Fruit fly (Drosophila melanogaster) whole organism, prepupa: ENCODE measurements around the gene btn.

Source experiments
- Blimp-1 ChIP-seq: fragments of 200-800 bp; sonication (Bioruptor generic); optimal IDR thresholded peaks from 3 replicates; lab custom pipeline; 2017; ENCODE audit warnings: missing biosample characterization, missing genetic modification characterization, mild to moderate bottlenecking, moderate library complexity, missing genetic modification reagents
- CG10631 ChIP-seq: fragments of 200-800 bp; sonication (Bioruptor generic); optimal IDR thresholded peaks from 2 replicates; lab custom pipeline; 2016; ENCODE audit warnings: missing biosample characterization, missing genetic modification characterization
- CG10669 ChIP-seq: fragments of 200-800 bp; sonication (Bioruptor generic); optimal IDR thresholded peaks from 3 replicates; lab custom pipeline; 2018; ENCODE audit warnings: missing biosample characterization, mild to moderate bottlenecking, missing genetic modification characterization, moderate library complexity
- CG11294 ChIP-seq: fragments of 200-800 bp; sonication (Bioruptor generic); IDR thresholded peaks from 2 replicates; pipeline ENCODE4 v1.3.6; 2022; ENCODE audit warnings: missing biosample characterization, missing genetic modification characterization
- CG11762 ChIP-seq: fragments of 200-800 bp; sonication (Bioruptor generic); optimal IDR thresholded peaks from 3 replicates; lab custom pipeline; 2016; ENCODE audit warnings: missing biosample characterization, missing genetic modification characterization; ENCODE audit not compliant: insufficient read depth
- CG15336 ChIP-seq: fragments of 200-800 bp; sonication (Bioruptor generic); IDR thresholded peaks from 2 replicates; pipeline ENCODE4 v1.3.6; 2022; ENCODE audit warnings: missing biosample characterization, missing genetic modification characterization
- CG1621 ChIP-seq: fragments of 200-800 bp; sonication (Bioruptor generic); optimal IDR thresholded peaks from 3 replicates; lab custom pipeline; 2018; ENCODE audit warnings: missing biosample characterization, mild to moderate bottlenecking, missing genetic modification characterization
- CG16779 ChIP-seq: fragments of 200-800 bp; sonication (Bioruptor generic); optimal IDR thresholded peaks from 3 replicates; lab custom pipeline; 2017; ENCODE audit warnings: missing biosample characterization, mild to moderate bottlenecking, missing genetic modification characterization
- CG3032 ChIP-seq: fragments of 200-800 bp; optimal IDR thresholded peaks from 2 replicates; lab custom pipeline; 2019; ENCODE audit warnings: missing biosample characterization, mild to moderate bottlenecking, missing genetic modification characterization, moderate library complexity
- CG31627 ChIP-seq: fragments of 200-800 bp; sonication (Bioruptor generic); optimal IDR thresholded peaks from 3 replicates; lab custom pipeline; 2016; ENCODE audit warnings: missing biosample characterization, missing genetic modification characterization
- CG32006 ChIP-seq: fragments of 200-800 bp; sonication (Bioruptor generic); optimal IDR thresholded peaks from 3 replicates; lab custom pipeline; 2017; ENCODE audit warnings: missing biosample characterization, mild to moderate bottlenecking, missing genetic modification characterization
- CG34406 ChIP-seq: fragments of 200-800 bp; sonication (Bioruptor generic); optimal IDR thresholded peaks from 3 replicates; lab custom pipeline; 2016; ENCODE audit warnings: missing biosample characterization, missing genetic modification characterization
- CG3919 ChIP-seq: fragments of 200-800 bp; sonication (Bioruptor generic); optimal IDR thresholded peaks from 3 replicates; lab custom pipeline; 2016; ENCODE audit warnings: missing biosample characterization, missing genetic modification characterization
- CG4318 ChIP-seq: fragments of 200-800 bp; sonication (Bioruptor generic); optimal IDR thresholded peaks from 3 replicates; lab custom pipeline; 2017; ENCODE audit warnings: missing biosample characterization, mild to moderate bottlenecking, missing genetic modification characterization
- CG6163 ChIP-seq: fragments of 200-800 bp; sonication (Bioruptor generic); IDR thresholded peaks from 3 replicates; pipeline ENCODE4 v1.3.6; 2022; ENCODE audit warnings: missing biosample characterization, missing genetic modification characterization
- CG6276 ChIP-seq: fragments of 200-800 bp; sonication (Bioruptor generic); optimal IDR thresholded peaks from 2 replicates; lab custom pipeline; 2017; ENCODE audit warnings: missing biosample characterization, mild to moderate bottlenecking, missing genetic modification characterization
- CG6792 ChIP-seq: fragments of 200-800 bp; sonication (Bioruptor generic); optimal IDR thresholded peaks from 3 replicates; lab custom pipeline; 2016; ENCODE audit warnings: missing biosample characterization, missing genetic modification characterization
- CG6854 ChIP-seq: fragments of 200-800 bp; sonication (Bioruptor generic); optimal IDR thresholded peaks from 2 replicates; lab custom pipeline; 2017; ENCODE audit warnings: missing biosample characterization, mild to moderate bottlenecking, missing genetic modification characterization
- CG8119 ChIP-seq: fragments of 200-800 bp; sonication (Bioruptor generic); IDR thresholded peaks from 3 replicates; pipeline ENCODE4 v1.3.6; 2022; ENCODE audit warnings: missing biosample characterization, missing genetic modification characterization
- CG8319 ChIP-seq: fragments of 200-800 bp; sonication (Bioruptor generic); optimal IDR thresholded peaks from 3 replicates; lab custom pipeline; 2016; ENCODE audit warnings: missing biosample characterization, missing genetic modification characterization
- CG8632 ChIP-seq: fragments of 200-800 bp; sonication (Bioruptor generic); optimal IDR thresholded peaks from 3 replicates; lab custom pipeline; 2016; ENCODE audit warnings: missing biosample characterization, missing genetic modification characterization
- CG9139 ChIP-seq: fragments of 200-800 bp; sonication (Bioruptor generic); optimal IDR thresholded peaks from 3 replicates; lab custom pipeline; 2017; ENCODE audit warnings: missing biosample characterization, mild to moderate bottlenecking, missing genetic modification characterization
- Eip75B ChIP-seq: fragments of 200-800 bp; sonication (Bioruptor generic); optimal IDR thresholded peaks from 3 replicates; lab custom pipeline; 2016; ENCODE audit warnings: missing biosample characterization, missing genetic modification characterization
- Eip78C ChIP-seq: fragments of 200-800 bp; sonication (Bioruptor generic); peaks from one replicate; lab custom pipeline; 2016; ENCODE audit warnings: missing biosample characterization, missing genetic modification characterization
- Eip93F ChIP-seq: fragments of 200-800 bp; sonication (Bioruptor generic); optimal IDR thresholded peaks from 2 replicates; lab custom pipeline; 2016; ENCODE audit warnings: missing biosample characterization, mild to moderate bottlenecking, missing genetic modification characterization
- Ets21C ChIP-seq: fragments of 200-800 bp; sonication (Bioruptor generic); optimal IDR thresholded peaks from 3 replicates; lab custom pipeline; 2016; ENCODE audit warnings: missing biosample characterization, missing genetic modification characterization
- Gug ChIP-seq: fragments of 200-800 bp; sonication (Bioruptor generic); IDR thresholded peaks from 2 replicates; pipeline ENCODE4 v1.3.6; 2022; ENCODE audit warnings: missing biosample characterization, missing genetic modification characterization
- Hr38 ChIP-seq: sonication (Bioruptor generic); optimal IDR thresholded peaks from 2 replicates; lab custom pipeline; 2016; ENCODE audit warnings: missing biosample characterization, missing genetic modification characterization
- Hr39 ChIP-seq: fragments of 200-800 bp; sonication (Bioruptor generic); optimal IDR thresholded peaks from 2 replicates; lab custom pipeline; 2016; ENCODE audit warnings: missing biosample characterization, missing genetic modification characterization
- Met ChIP-seq: fragments of 200-800 bp; sonication (Bioruptor generic); optimal IDR thresholded peaks from 3 replicates; lab custom pipeline; 2016; ENCODE audit warnings: missing biosample characterization, missing genetic modification characterization
- OdsH ChIP-seq: fragments of 200-800 bp; sonication (Bioruptor generic); optimal IDR thresholded peaks from 3 replicates; lab custom pipeline; 2016; ENCODE audit warnings: missing biosample characterization, missing genetic modification characterization
- Smox ChIP-seq: fragments of 200-800 bp; sonication (Bioruptor generic); optimal IDR thresholded peaks from 3 replicates; lab custom pipeline; 2016; ENCODE audit warnings: missing biosample characterization, missing genetic modification characterization
- Sox102F ChIP-seq: fragments of 200-800 bp; sonication (Bioruptor generic); optimal IDR thresholded peaks from 2 replicates; lab custom pipeline; 2016; ENCODE audit warnings: missing biosample characterization, mild to moderate bottlenecking, missing genetic modification characterization
- Sox14 ChIP-seq: fragments of 200-800 bp; sonication (Bioruptor generic); optimal IDR thresholded peaks from 3 replicates; lab custom pipeline; 2016; ENCODE audit warnings: missing biosample characterization, missing genetic modification characterization
- achi ChIP-seq: fragments of 200-800 bp; sonication (Bioruptor generic); optimal IDR thresholded peaks from 3 replicates; lab custom pipeline; 2016; ENCODE audit warnings: missing biosample characterization, missing genetic modification characterization
- acj6 ChIP-seq: fragments of 200-800 bp; sonication (Bioruptor generic); optimal IDR thresholded peaks from 3 replicates; lab custom pipeline; 2016; ENCODE audit warnings: missing biosample characterization, missing genetic modification characterization
- cyc ChIP-seq: fragments of 200-800 bp; sonication (Bioruptor generic); optimal IDR thresholded peaks from 3 replicates; lab custom pipeline; 2016; ENCODE audit warnings: missing biosample characterization, missing genetic modification characterization
- dac ChIP-seq: fragments of 200-800 bp; sonication (Bioruptor generic); optimal IDR thresholded peaks from 2 replicates; lab custom pipeline; 2017; ENCODE audit warnings: missing biosample characterization, mild to moderate bottlenecking, missing genetic modification characterization
- dsx ChIP-seq: fragments of 200-800 bp; optimal IDR thresholded peaks from 3 replicates; lab custom pipeline; 2019; ENCODE audit warnings: missing biosample characterization, mild to moderate bottlenecking, missing genetic modification characterization, moderate library complexity; ENCODE audit not compliant: poor library complexity, severe bottlenecking
- eg ChIP-seq: fragments of 200-800 bp; sonication (Bioruptor generic); IDR thresholded peaks from 3 replicates; pipeline ENCODE4 v1.3.6; 2022; ENCODE audit warnings: missing biosample characterization, missing genetic modification characterization
- fd59A ChIP-seq: fragments of 200-800 bp; sonication (Bioruptor generic); optimal IDR thresholded peaks from 2 replicates; lab custom pipeline; 2017; ENCODE audit warnings: missing biosample characterization, mild to moderate bottlenecking, missing genetic modification characterization, missing genetic modification reagents
- fd85E ChIP-seq: fragments of 200-800 bp; sonication (Bioruptor generic); optimal IDR thresholded peaks from 3 replicates; lab custom pipeline; 2016; ENCODE audit warnings: missing biosample characterization, missing genetic modification characterization
- fkh ChIP-seq: fragments of 200-800 bp; sonication (Bioruptor generic); optimal IDR thresholded peaks from 3 replicates; lab custom pipeline; 2017; ENCODE audit warnings: missing biosample characterization, mild to moderate bottlenecking, missing genetic modification characterization, moderate library complexity
- pdm3 ChIP-seq: fragments of 200-800 bp; sonication (Bioruptor generic); optimal IDR thresholded peaks from 3 replicates; lab custom pipeline; 2016; ENCODE audit warnings: missing biosample characterization, missing genetic modification characterization
- spab ChIP-seq: fragments of 200-800 bp; sonication (Bioruptor generic); optimal IDR thresholded peaks from 2 replicates; lab custom pipeline; 2017; ENCODE audit warnings: missing biosample characterization, mild to moderate bottlenecking, missing genetic modification characterization, missing genetic modification reagents
- ss ChIP-seq, 2 experiments: fragments of 200-800 bp; sonication (Bioruptor generic); optimal IDR thresholded peaks; 2 replicates in 1 of 2; 3 replicates in 1 of 2; lab custom pipeline; 2017 to 2018; ENCODE audit warnings: mild to moderate bottlenecking in 2 of 2, missing biosample characterization in 2 of 2, missing genetic modification characterization in 2 of 2, moderate library complexity in 1 of 2
- svp ChIP-seq: fragments of 200-800 bp; sonication (Bioruptor generic); peaks from one replicate; lab custom pipeline; 2016; ENCODE audit warnings: missing biosample characterization, missing genetic modification characterization
- vri ChIP-seq: fragments of 200-800 bp; sonication (Bioruptor generic); optimal IDR thresholded peaks from 3 replicates; lab custom pipeline; 2016; ENCODE audit warnings: missing biosample characterization, mild to moderate bottlenecking, missing genetic modification characterization

Gene btn

dm6 chr3R:22590668-22591275, 4.3 kb upstream of the btn start (continued):
- TF ChIP-seq CG15336 (GFP tag; lab: Robert Waterston, UW) (peak; percentile 71), CG3032 (peak; percentile 21), CG16779 (tag; lab: Kevin White, UChicago) (peak; percentile 38), dac (peak; percentile 68), Gug (GFP tag; lab: Robert Waterston, UW) (peak; percentile 57), spab (GFP tag; lab: Kevin White, UChicago) (peak; percentile 11), ss (GFP tag; optimal IDR thresholded peaks at IDR 0.05; lab: Kevin White, UChicago) (peak in 1 of 2 experiments; percentile 15), fd85E (no peak), CG10631 (peak; percentile 67), CG6792 (GFP tag; lab: Kevin White, UChicago) (peak; percentile 55), CG31627 (GFP tag; lab: Kevin White, UChicago) (peak; percentile 44), pdm3 (GFP tag; lab: Kevin White, UChicago) (peak; percentile 72), Ets21C (peak; percentile 10), Sox14 (peak; percentile 70), Eip93F (GFP tag; lab: Kevin White, UChicago) (no peak), CG6163 (GFP tag; lab: Robert Waterston, UW) (peak; percentile 39; the same call in 2 of the 3 replicates), CG1621 (tag; lab: Kevin White, UChicago) (no peak), CG4318 (peak; percentile 80), acj6 (GFP tag; lab: Kevin White, UChicago) (peak; percentile 65), Blimp-1 (GFP tag; lab: Kevin White, UChicago) (no peak)

dm6 chr3R:22589311-22589710, 2.9 kb upstream of the btn start:
- TF ChIP-seq CG15336 (GFP tag; lab: Robert Waterston, UW) = peak; percentile 44; the same call in 1 of the 2 replicates
- no peak for TF ChIP-seq Met (GFP tag; lab: Kevin White, UChicago)
- no peak for TF ChIP-seq Hr39 (GFP tag; lab: Kevin White, UChicago)
- no peak for TF ChIP-seq svp (GFP tag; lab: Kevin White, UChicago)
- TF ChIP-seq eg = 0 out of 3 replicates have a peak, but pooled peaks have one; percentile 12
- no peak for TF ChIP-seq Hr38 (GFP tag; lab: Kevin White, UChicago)
- TF ChIP-seq CG3919 (GFP tag; lab: Kevin White, UChicago) = peak; percentile 39
- TF ChIP-seq CG8119 = peak; percentile 28; the same call in 1 of the 3 replicates
- TF ChIP-seq CG11294 (GFP tag; lab: Robert Waterston, UW) = no peak
- no peak for TF ChIP-seq CG34406 (GFP tag; lab: Kevin White, UChicago)
- TF ChIP-seq achi (GFP tag; lab: Kevin White, UChicago) = no peak
- no peak for TF ChIP-seq dsx (GFP tag; lab: Kevin White, UChicago)
- TF ChIP-seq fd85E = no peak
- TF ChIP-seq CG4318 = no peak
- TF ChIP-seq dac = no peak
- TF ChIP-seq CG11762 (GFP tag; lab: Kevin White, UChicago) = no peak
- TF ChIP-seq fd59A (GFP tag; lab: Kevin White, UChicago) = no peak
- TF ChIP-seq CG10669 (GFP tag; lab: Kevin White, UChicago) = peak; percentile 42
- TF ChIP-seq CG8632 (GFP tag; lab: Kevin White, UChicago) = no peak
- peak; percentile 14 for TF ChIP-seq vri (GFP tag; lab: Kevin White, UChicago)
- TF ChIP-seq pdm3 (GFP tag; lab: Kevin White, UChicago) = no peak
- no peak for TF ChIP-seq Eip93F (GFP tag; lab: Kevin White, UChicago)
- TF ChIP-seq Smox (GFP tag; lab: Kevin White, UChicago) = no peak
- no peak for TF ChIP-seq CG32006 (GFP tag; lab: Kevin White, UChicago)
- peak; percentile 33 for TF ChIP-seq CG3032
- peak; percentile 47 for TF ChIP-seq CG6276 (GFP tag; lab: Kevin White, UChicago)
- no peak for TF ChIP-seq cyc (GFP tag; lab: Kevin White, UChicago)
- no peak for TF ChIP-seq acj6 (GFP tag; lab: Kevin White, UChicago)
- no peak for TF ChIP-seq CG31627 (GFP tag; lab: Kevin White, UChicago)
- TF ChIP-seq Ets21C = no peak
- TF ChIP-seq CG6854 (GFP tag; lab: Kevin White, UChicago) = no peak
- TF ChIP-seq Eip75B (GFP tag; lab: Kevin White, UChicago) = no peak
- no peak for TF ChIP-seq OdsH (GFP tag; lab: Kevin White, UChicago)
- peak; percentile 53 for TF ChIP-seq CG9139 (GFP tag; lab: Kevin White, UChicago)
- no peak for TF ChIP-seq Sox102F
- peak; percentile 84 for TF ChIP-seq fkh
- no peak for TF ChIP-seq CG16779 (tag; lab: Kevin White, UChicago)
- no peak for TF ChIP-seq CG8319 (GFP tag; lab: Kevin White, UChicago)
- TF ChIP-seq Eip78C (GFP tag; lab: Kevin White, UChicago) = peak; percentile 43
- peak; percentile 23 for TF ChIP-seq CG1621 (tag; lab: Kevin White, UChicago)
- no peak for TF ChIP-seq Sox14
